Worm (Caenorhabditis elegans) whole organism, L3 larva: ENCODE data around the gene ZK121.2.

Experiments
- R02D3.7 ChIP-seq: fragments of 150-350 bp; optimal IDR thresholded peaks from 2 replicates; lab custom pipeline; 2014; ENCODE audit warnings: missing biosample characterization, missing genetic modification characterization
- ZK546.5 ChIP-seq: sonication (generic microtip); optimal IDR thresholded peaks from 2 replicates; lab custom pipeline; 2017; ENCODE audit warnings: missing biosample characterization, missing genetic modification characterization
- aly-2 ChIP-seq: fragments of 150-350 bp; optimal IDR thresholded peaks from 2 replicates; lab custom pipeline; 2014; ENCODE audit warnings: missing biosample characterization, missing genetic modification characterization
- ama-1 ChIP-seq: fragments of 150-350 bp; optimal IDR thresholded peaks from 2 replicates; lab custom pipeline; 2018
- ceh-28 ChIP-seq: fragments of 150-350 bp; optimal IDR thresholded peaks from 2 replicates; lab custom pipeline; 2014; ENCODE audit warnings: missing biosample characterization, missing genetic modification reagents, missing genetic modification characterization
- ceh-82 ChIP-seq: fragments of 150-350 bp; optimal IDR thresholded peaks from 2 replicates; lab custom pipeline; 2014; ENCODE audit warnings: missing biosample characterization, missing genetic modification characterization
- ceh-9 ChIP-seq: sonication (generic microtip); optimal IDR thresholded peaks from 2 replicates; lab custom pipeline; 2018; ENCODE audit warnings: missing biosample characterization, missing genetic modification characterization
- daf-12 ChIP-seq: fragments of 150-350 bp; optimal IDR thresholded peaks from 2 replicates; lab custom pipeline; 2014; ENCODE audit warnings: missing biosample characterization, missing genetic modification reagents, missing genetic modification characterization
- egl-27 ChIP-seq: sonication (generic microtip); optimal IDR thresholded peaks from 4 replicates; lab custom pipeline; 2017; ENCODE audit warnings: missing biosample characterization, missing genetic modification reagents, missing genetic modification characterization
- elt-2 ChIP-seq: sonication (generic microtip); optimal IDR thresholded peaks from 2 replicates; lab custom pipeline; 2016; ENCODE audit warnings: missing genetic modification reagents, mild to moderate bottlenecking, missing genetic modification characterization, missing compliant biosample characterization
- elt-3 ChIP-seq, 3 experiments: fragments of 150-350 bp in 1 of 3; sonication (generic microtip) in 2 of 3; optimal IDR thresholded peaks; 2 replicates in 2 of 3; 4 replicates in 1 of 3; lab custom pipeline; 2014 to 2017; ENCODE audit warnings: missing biosample characterization in 3 of 3, missing genetic modification characterization in 3 of 3
- fkh-10 ChIP-seq: sonication (generic microtip); optimal IDR thresholded peaks from 2 replicates; lab custom pipeline; 2017; ENCODE audit warnings: missing biosample characterization, missing genetic modification reagents, missing genetic modification characterization
- fkh-2 ChIP-seq: fragments of 150-350 bp; optimal IDR thresholded peaks from 2 replicates; lab custom pipeline; 2014; ENCODE audit warnings: missing biosample characterization, missing genetic modification reagents, missing genetic modification characterization
- hmg-11 ChIP-seq: sonication (generic microtip); optimal IDR thresholded peaks from 2 replicates; lab custom pipeline; 2016; ENCODE audit warnings: missing genetic modification characterization, missing compliant biosample characterization
- jun-1 ChIP-seq: fragments of 150-350 bp; optimal IDR thresholded peaks from 2 replicates; lab custom pipeline; 2014; ENCODE audit warnings: missing biosample characterization, missing genetic modification reagents, missing genetic modification characterization
- lin-15B ChIP-seq: fragments of 150-350 bp; optimal IDR thresholded peaks from 2 replicates; lab custom pipeline; 2014; ENCODE audit warnings: missing biosample characterization, missing genetic modification characterization
- lin-39 ChIP-seq: fragments of 150-350 bp; optimal IDR thresholded peaks from 2 replicates; lab custom pipeline; 2018; ENCODE audit warnings: missing biosample characterization, missing genetic modification reagents, missing genetic modification characterization
- lsy-12 ChIP-seq: sonication (generic microtip); optimal IDR thresholded peaks from 2 replicates; lab custom pipeline; 2016; ENCODE audit warnings: mild to moderate bottlenecking, missing genetic modification characterization, missing compliant biosample characterization
- mml-1 ChIP-seq: fragments of 150-350 bp; sonication (generic microtip); optimal IDR thresholded peaks from 3 replicates; lab custom pipeline; 2014; ENCODE audit warnings: missing biosample characterization, missing genetic modification characterization
- nfya-1 ChIP-seq: sonication (generic microtip); optimal IDR thresholded peaks from 2 replicates; lab custom pipeline; 2017; ENCODE audit warnings: missing genetic modification characterization, mild to moderate bottlenecking, missing compliant biosample characterization, antibody characterized with exemption, moderate library complexity; ENCODE audit not compliant: insufficient read depth
- nhr-23 ChIP-seq: fragments of 150-350 bp; optimal IDR thresholded peaks from 2 replicates; lab custom pipeline; 2014; ENCODE audit warnings: missing biosample characterization, missing genetic modification reagents, missing genetic modification characterization
- nhr-237 ChIP-seq: fragments of 150-350 bp; optimal IDR thresholded peaks from 2 replicates; lab custom pipeline; 2014; ENCODE audit warnings: missing biosample characterization, missing genetic modification characterization
- nhr-25 ChIP-seq: sonication (generic microtip); optimal IDR thresholded peaks from 2 replicates; lab custom pipeline; 2017; ENCODE audit warnings: missing biosample characterization, missing genetic modification characterization
- nhr-43 ChIP-seq: sonication (generic microtip); optimal IDR thresholded peaks from 2 replicates; lab custom pipeline; 2016; ENCODE audit warnings: mild to moderate bottlenecking, missing genetic modification characterization, missing compliant biosample characterization; ENCODE audit not compliant: poor library complexity, severe bottlenecking
- nhr-76 ChIP-seq: fragments of 150-350 bp; sonication (generic microtip); optimal IDR thresholded peaks from 5 replicates; lab custom pipeline; 2014; ENCODE audit warnings: missing biosample characterization, missing genetic modification characterization
- nhr-77 ChIP-seq: fragments of 150-350 bp; optimal IDR thresholded peaks from 2 replicates; lab custom pipeline; 2014; ENCODE audit warnings: missing biosample characterization, missing genetic modification characterization
- pha-4 ChIP-seq: fragments of 150-350 bp; optimal IDR thresholded peaks from 2 replicates; lab custom pipeline; 2014; ENCODE audit warnings: missing biosample characterization, missing genetic modification reagents, missing genetic modification characterization
- sea-2 ChIP-seq: fragments of 150-350 bp; sonication (generic microtip); optimal IDR thresholded peaks from 4 replicates; lab custom pipeline; 2014; ENCODE audit warnings: missing biosample characterization, missing genetic modification reagents, missing genetic modification characterization
- skn-1 ChIP-seq: fragments of 150-350 bp; optimal IDR thresholded peaks from 2 replicates; lab custom pipeline; 2014; ENCODE audit warnings: missing biosample characterization, missing genetic modification characterization
- snpc-4 ChIP-seq: fragments of 150-350 bp; optimal IDR thresholded peaks from 2 replicates; lab custom pipeline; 2014; ENCODE audit warnings: missing biosample characterization, missing genetic modification characterization
- tbx-2 ChIP-seq: sonication (generic microtip); optimal IDR thresholded peaks from 2 replicates; lab custom pipeline; 2016; ENCODE audit warnings: mild to moderate bottlenecking, missing genetic modification characterization, missing compliant biosample characterization
- unc-39 ChIP-seq: sonication (generic microtip); optimal IDR thresholded peaks from 4 replicates; lab custom pipeline; 2017; ENCODE audit warnings: missing biosample characterization, missing genetic modification characterization
- unc-62 ChIP-seq: fragments of 150-350 bp; sonication (generic microtip); optimal IDR thresholded peaks from 4 replicates; lab custom pipeline; 2014; ENCODE audit warnings: missing biosample characterization, missing genetic modification reagents, missing genetic modification characterization
- zag-1 ChIP-seq: fragments of 150-350 bp; optimal IDR thresholded peaks from 2 replicates; lab custom pipeline; 2014; ENCODE audit warnings: missing biosample characterization, missing genetic modification characterization
- ztf-11 ChIP-seq: fragments of 150-350 bp; optimal IDR thresholded peaks from 2 replicates; lab custom pipeline; 2014; ENCODE audit warnings: missing biosample characterization, missing genetic modification characterization
- ztf-4 ChIP-seq: fragments of 150-350 bp; optimal IDR thresholded peaks from 2 replicates; lab custom pipeline; 2014; ENCODE audit warnings: missing biosample characterization, missing genetic modification characterization

Gene ZK121.2

DNA sequence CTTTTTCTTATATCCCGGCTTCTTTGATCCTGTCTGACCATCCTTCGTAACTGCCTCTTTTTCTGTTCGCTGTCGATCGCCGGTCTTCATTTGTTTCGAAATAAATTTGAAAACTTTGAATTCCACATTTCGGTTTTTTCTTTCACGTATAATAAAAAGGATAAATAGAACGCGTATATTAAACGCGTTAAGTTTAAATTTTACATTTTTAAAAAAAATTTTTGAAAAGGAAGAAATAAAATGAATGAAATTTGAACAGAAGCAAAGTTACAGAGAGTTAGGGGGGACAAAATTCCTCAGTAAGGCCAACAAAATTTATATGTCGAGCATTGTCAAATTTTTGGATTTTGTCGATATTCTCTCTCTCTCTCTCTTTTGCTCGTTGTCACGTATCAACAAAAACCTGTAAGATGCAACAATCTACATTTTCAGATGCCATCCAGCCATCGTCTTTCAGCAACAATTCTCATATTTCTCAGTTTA lies 39.7 kb upstream of the ZK121.2 start, which contains the start of the genes T15B12.2 and F52C9.5:
Gene T15B12.2 (minus strand): TSS at position 101 of the 483 bp plus-strand sequence.
Gene F52C9.5 (plus strand): TSS at position 433 of the 483 bp plus-strand sequence.
- no peak for TF ChIP-seq nhr-237 (tag; lab: Kevin White, UChicago)
- no peak for TF ChIP-seq egl-27 (tag; lab: Kevin White, UChicago)

DNA sequence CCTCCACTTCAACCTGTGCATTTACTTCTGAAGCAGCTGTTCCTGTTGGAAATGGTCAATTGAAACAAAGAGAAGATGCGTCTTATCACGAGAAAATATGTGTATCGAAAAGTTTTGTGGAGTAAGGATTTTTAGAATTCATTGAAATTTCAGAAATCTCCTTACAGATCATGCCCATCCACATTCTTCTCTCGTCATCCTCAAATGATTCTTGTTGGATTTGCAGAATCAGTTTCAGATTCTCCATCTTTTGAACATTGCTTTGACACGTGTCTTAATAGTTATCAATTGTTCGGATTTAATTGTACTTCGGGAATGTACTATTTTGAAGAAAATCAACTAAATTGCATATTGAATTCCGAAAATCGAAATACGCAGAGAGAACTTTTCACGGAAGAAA lies 37.4 kb upstream of the ZK121.2 start:
- TF ChIP-seq skn-1 (tag; lab: Kevin White, UChicago) (no peak), ceh-28 (tag; lab: Kevin White, UChicago) (no peak), elt-3 (tag; optimal IDR thresholded peaks at IDR 0.05; lab: Kevin White, UChicago) (no peak), ceh-9 (tag; lab: Kevin White, UChicago) (no peak), fkh-10 (GFP tag; lab: Kevin White, UChicago) (no peak), mml-1 (tag; lab: Kevin White, UChicago) (no peak)

DNA sequence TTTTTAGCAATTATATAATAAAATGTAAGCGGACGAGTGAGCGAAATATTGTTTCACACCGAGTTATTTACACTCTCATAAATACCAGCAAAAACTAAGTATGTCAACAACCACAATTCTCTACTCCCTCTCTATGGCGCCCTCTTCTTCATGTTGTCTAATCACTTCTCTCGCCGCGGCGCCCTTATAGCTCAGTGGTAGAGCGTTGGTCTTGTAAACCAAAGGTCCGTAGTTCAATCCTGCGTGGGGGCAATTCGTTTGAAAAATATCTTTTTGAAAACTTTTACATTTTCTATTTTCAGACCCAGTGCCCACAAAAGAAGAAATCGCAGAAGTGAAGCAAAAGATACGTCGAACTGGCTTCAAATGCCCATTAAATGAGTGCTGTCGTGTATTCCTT lies 35.8 kb upstream of the ZK121.2 start:
- TF ChIP-seq tbx-2 (tag; lab: Kevin White, UChicago) (peak; percentile 60), ama-1 (lab: Kevin White, UChicago) (no peak), elt-2 (tag; lab: Kevin White, UChicago) (peak; percentile 27), elt-3 (tag; optimal IDR thresholded peaks at IDR 0.05; lab: Kevin White, UChicago) (no peak), sea-2 (GFP tag; lab: Kevin White, UChicago) (no peak), nhr-23 (peak; percentile 23), nfya-1 (tag; lab: Kevin White, UChicago) (peak; percentile 40), R02D3.7 (tag; lab: Kevin White, UChicago) (peak; percentile 20), nhr-43 (tag; lab: Kevin White, UChicago) (peak; percentile 81), egl-27 (tag; lab: Kevin White, UChicago) (peak; percentile 21), jun-1 (tag; lab: Kevin White, UChicago) (no peak), hmg-11 (peak; percentile 87), skn-1 (tag; lab: Kevin White, UChicago) (peak; percentile 23), unc-39 (tag; lab: Kevin White, UChicago) (no peak), pha-4 (peak; percentile 88), nhr-25 (tag; lab: Kevin White, UChicago) (peak; percentile 32), ztf-4 (peak; percentile 15), zag-1 (tag; lab: Kevin White, UChicago) (no peak), ztf-11 (tag; lab: Kevin White, UChicago) (no peak), lsy-12 (tag; lab: Kevin White, UChicago) (peak; percentile 63), mml-1 (tag; lab: Kevin White, UChicago) (no peak), ceh-82 (tag; lab: Kevin White, UChicago) (peak; percentile 11), lin-15B (tag; lab: Kevin White, UChicago) (peak; percentile 31)

DNA sequence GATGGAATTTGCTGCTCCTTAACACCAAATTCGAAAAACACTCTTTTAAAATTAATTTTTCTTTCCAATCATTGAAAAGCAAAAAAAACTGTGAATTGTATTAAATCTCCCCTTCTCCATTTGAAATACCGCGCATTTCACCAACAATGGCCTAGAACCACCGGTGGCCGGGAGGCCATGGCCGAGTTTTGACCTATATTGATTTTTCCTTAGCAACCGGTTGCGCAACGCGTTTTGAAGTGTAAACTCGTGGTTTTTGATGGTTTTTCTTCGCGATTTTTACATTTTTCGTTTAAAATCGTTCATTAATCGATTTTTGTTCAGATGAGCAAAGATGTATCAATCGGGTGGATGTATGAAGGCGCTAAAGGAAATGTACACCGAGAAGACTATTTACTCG lies 33.2 kb upstream of the ZK121.2 start, which contains the start of gene mog-3:
Gene mog-3 (plus strand): TSS at position 319 of the 400 bp plus-strand sequence.
- TF ChIP-seq jun-1 (tag; lab: Kevin White, UChicago), result no peak
- no peak for TF ChIP-seq fkh-2 (tag; lab: Kevin White, UChicago)
- peak; percentile 40 for TF ChIP-seq lin-39 (tag; lab: Kevin White, UChicago)
- peak; percentile 64 for TF ChIP-seq nhr-23
- peak; percentile 68 for TF ChIP-seq pha-4
- peak; percentile 80 for TF ChIP-seq nfya-1 (tag; lab: Kevin White, UChicago)
- TF ChIP-seq fkh-10 (GFP tag; lab: Kevin White, UChicago), result no peak
- peak; percentile 63 for TF ChIP-seq lin-15B (tag; lab: Kevin White, UChicago)
- no peak for TF ChIP-seq aly-2 (tag; lab: Kevin White, UChicago)
- TF ChIP-seq ceh-28 (tag; lab: Kevin White, UChicago), result peak; percentile 87
- no peak for TF ChIP-seq ZK546.5 (tag; lab: Kevin White, UChicago)
- TF ChIP-seq hmg-11, result peak; percentile 58
- TF ChIP-seq ztf-4, result no peak
- no peak for TF ChIP-seq ama-1 (lab: Kevin White, UChicago)
- no peak for TF ChIP-seq lsy-12 (tag; lab: Kevin White, UChicago)
- peak; percentile 75 for TF ChIP-seq nhr-43 (tag; lab: Kevin White, UChicago)
- TF ChIP-seq snpc-4, result peak; percentile 21
- peak; percentile 59 for TF ChIP-seq nhr-25 (tag; lab: Kevin White, UChicago)
- TF ChIP-seq nhr-76, result no peak
- TF ChIP-seq unc-62 (GFP tag; lab: Kevin White, UChicago), result no peak
- peak; percentile 2 for TF ChIP-seq elt-2 (tag; lab: Kevin White, UChicago)
- no peak for TF ChIP-seq nhr-77
- no peak for TF ChIP-seq skn-1 (tag; lab: Kevin White, UChicago)
- TF ChIP-seq ceh-82 (tag; lab: Kevin White, UChicago), result no peak
- no peak for TF ChIP-seq daf-12
- no peak for TF ChIP-seq egl-27 (tag; lab: Kevin White, UChicago)
